Worm (Caenorhabditis elegans): Measurements from ENCODE around the gene F28C6.8.

- TF ChIP-seq ztf-11 (tag; optimal IDR thresholded peaks at IDR 0.05): no peak
- TF ChIP-seq snpc-4 (tag; optimal IDR thresholded peaks at IDR 0.05): no peak
- TF ChIP-seq ZK546.5 (tag; optimal IDR thresholded peaks at IDR 0.05): no peak
- no peak for TF ChIP-seq lin-11 (tag; optimal IDR thresholded peaks at IDR 0.05)
- TF ChIP-seq alr-1 (tag; optimal IDR thresholded peaks at IDR 0.05): no peak
- no peak for TF ChIP-seq nhr-21 (tag; optimal IDR thresholded peaks at IDR 0.05)
- no peak for TF ChIP-seq elt-3 (tag; optimal IDR thresholded peaks at IDR 0.05)
- no peak for TF ChIP-seq unc-62 (GFP tag; optimal IDR thresholded peaks at IDR 0.05)
Measured at ce11 chrII:8583035-8583434, 23.6 kb upstream of the F28C6.8 start.
